Fruit fly (Drosophila melanogaster): ENCODE data around the gene CG14313.
A peak's percentile ranks its signal among the peaks of the same experiment; 100 is the strongest.

CG14313 gene

dm6 chr3R:18171983-18172967 is 19.5 kb downstream of the CG14313 start:
- peak; percentile 94 for TF ChIP-seq tio (GFP tag; optimal IDR thresholded peaks at IDR 0.05)
- peak; percentile 84 for TF ChIP-seq CG4404 (GFP tag; IDR thresholded peaks at IDR 0.05)
- peak; percentile 66 for TF ChIP-seq danr (GFP tag; IDR thresholded peaks at IDR 0.05)
- peak; percentile 58; the same call in 1 of the 2 replicates for TF ChIP-seq Doc2 (GFP tag; IDR thresholded peaks at IDR 0.05)
- TF ChIP-seq CG8290 (GFP tag; optimal IDR thresholded peaks at IDR 0.05): peak; percentile 71
- TF ChIP-seq CG8290 (tag; optimal IDR thresholded peaks at IDR 0.05): peak in 1 of 2 experiments; percentile 67
- TF ChIP-seq Sry-β (GFP tag; optimal IDR thresholded peaks at IDR 0.05): peak; percentile 51
- peak; percentile 93 for TF ChIP-seq Max (GFP tag; optimal IDR thresholded peaks at IDR 0.05)
- TF ChIP-seq gsb (GFP tag; IDR thresholded peaks at IDR 0.05): peak; percentile 73
- peak; percentile 95 for TF ChIP-seq dmrt99B (tag; optimal IDR thresholded peaks at IDR 0.05)
- TF ChIP-seq trh (GFP tag; optimal IDR thresholded peaks at IDR 0.05): peak; percentile 71
- TF ChIP-seq fu2 (GFP tag; optimal IDR thresholded peaks at IDR 0.05): peak; percentile 90
- TF ChIP-seq CG4328 (GFP tag; optimal IDR thresholded peaks at IDR 0.05): peak; percentile 91
- TF ChIP-seq hbn (GFP tag; IDR thresholded peaks at IDR 0.05; ENCODE audit: partially characterized antibody): no peak
- no peak for TF ChIP-seq hth (optimal IDR thresholded peaks at IDR 0.05)
- no peak for TF ChIP-seq CG1603 (tag; optimal IDR thresholded peaks at IDR 0.05)
- peak; percentile 45 for TF ChIP-seq fd102C (GFP tag; optimal IDR thresholded peaks at IDR 0.05)
- TF ChIP-seq onecut (GFP tag; IDR thresholded peaks at IDR 0.05): peak; percentile 100
- peak; percentile 66 for TF ChIP-seq Rx (GFP tag; IDR thresholded peaks at IDR 0.05)
- TF ChIP-seq CG3847 (GFP tag; IDR thresholded peaks at IDR 0.05): peak; percentile 87
- TF ChIP-seq gro (GFP tag; optimal IDR thresholded peaks at IDR 0.05): peak; percentile 73
- TF ChIP-seq CG10147 (GFP tag; optimal IDR thresholded peaks at IDR 0.05): peak; percentile 93
- peak; percentile 82 for TF ChIP-seq ap (GFP tag; IDR thresholded peaks at IDR 0.05)
- TF ChIP-seq CG4820 (GFP tag; optimal IDR thresholded peaks at IDR 0.05): peak; percentile 93
- TF ChIP-seq H15 (GFP tag; IDR thresholded peaks at IDR 0.05): peak; percentile 75
- peak; percentile 94 for TF ChIP-seq PHDP (tag; optimal IDR thresholded peaks at IDR 0.05)
- peak; percentile 93 for TF ChIP-seq CG14710 (tag; optimal IDR thresholded peaks at IDR 0.05)
- TF ChIP-seq Spps (tag; optimal IDR thresholded peaks at IDR 0.05): peak; percentile 82
- peak; percentile 72 for TF ChIP-seq CG3726 (GFP tag; IDR thresholded peaks at IDR 0.05)
- TF ChIP-seq CG3065 (GFP tag; optimal IDR thresholded peaks at IDR 0.05): peak; percentile 69
- no peak for TF ChIP-seq nerfin-2 (GFP tag; IDR thresholded peaks at IDR 0.05; ENCODE audit: partially characterized antibody)
- peak; percentile 83 for TF ChIP-seq ERR (GFP tag; optimal IDR thresholded peaks at IDR 0.05)
- peak; percentile 89 for TF ChIP-seq CG6854 (GFP tag; optimal IDR thresholded peaks at IDR 0.05)
- TF ChIP-seq nau (GFP tag; optimal IDR thresholded peaks at IDR 0.05): no peak
- TF ChIP-seq CG18619 (GFP tag; optimal IDR thresholded peaks at IDR 0.05): peak; percentile 93
- TF ChIP-seq nerfin-1 (tag; optimal IDR thresholded peaks at IDR 0.05): peak; percentile 93
- peak; percentile 50 for TF ChIP-seq CG4282 (GFP tag; optimal IDR thresholded peaks at IDR 0.05)
- peak; percentile 82 for TF ChIP-seq CG6654 (GFP tag; optimal IDR thresholded peaks at IDR 0.05)
- TF ChIP-seq CG17186 (GFP tag; optimal IDR thresholded peaks at IDR 0.05): peak; percentile 73
- peak; percentile 84 for TF ChIP-seq CG2202 (tag; optimal IDR thresholded peaks at IDR 0.05)
- peak; percentile 3 for TF ChIP-seq pzg (GFP tag; optimal IDR thresholded peaks at IDR 0.05)
- TF ChIP-seq mld (GFP tag; IDR thresholded peaks at IDR 0.05; ENCODE audit: partially characterized antibody): no peak
- peak; percentile 88 for TF ChIP-seq run (tag; optimal IDR thresholded peaks at IDR 0.05)
- TF ChIP-seq Taf1 (GFP tag; IDR thresholded peaks at IDR 0.05): peak; percentile 73
- TF ChIP-seq CG12104 (GFP tag; optimal IDR thresholded peaks at IDR 0.05): peak; percentile 93
- TF ChIP-seq crp (GFP tag; optimal IDR thresholded peaks at IDR 0.05): peak in 1 of 2 experiments; percentile 62
- TF ChIP-seq dimm (GFP tag; IDR thresholded peaks at IDR 0.05): peak; percentile 54
- TF ChIP-seq salm (tag; optimal IDR thresholded peaks at IDR 0.05): peak; percentile 91
